Worm (Caenorhabditis elegans) whole organism, L4/young adult: ENCODE data around the gene C34D1.4.

Source experiments
- W03F9.2 ChIP-seq: fragments of 150-350 bp; optimal IDR thresholded peaks from 2 replicates; lab custom pipeline; 2014; ENCODE audit warnings: missing biosample characterization, missing genetic modification characterization
- dao-5 ChIP-seq: sonication (generic microtip); optimal IDR thresholded peaks from 2 replicates; lab custom pipeline; 2016; ENCODE audit warnings: missing genotype, missing genetic modification characterization, moderate library complexity, missing compliant biosample characterization
- him-1 ChIP-seq: sonication (generic microtip); optimal IDR thresholded peaks from 2 replicates; lab custom pipeline; 2016; ENCODE audit warnings: missing genotype, missing genetic modification reagents, missing genetic modification characterization, missing compliant biosample characterization

- TF ChIP-seq W03F9.2 (tag; lab: Kevin White, UChicago) (no peak), dao-5 (tag; lab: Kevin White, UChicago) (no peak), him-1 (tag; lab: Kevin White, UChicago) (no peak)
Measured at ce11 chrV:13212584-13212983, 46.5 kb downstream of the C34D1.4 start.
